Worm (Caenorhabditis elegans) whole organism, L3 larva: ENCODE measurements around the gene C12D8.20.
A peak's percentile ranks its signal among the peaks of the same experiment; 100 is the strongest.

ENCODE experiments used
- R02D3.7 ChIP-seq: fragments of 150-350 bp; optimal IDR thresholded peaks from 2 replicates; lab custom pipeline; 2014; ENCODE audit warnings: missing biosample characterization, missing genetic modification characterization
- ZK546.5 ChIP-seq: sonication (generic microtip); optimal IDR thresholded peaks from 2 replicates; lab custom pipeline; 2017; ENCODE audit warnings: missing biosample characterization, missing genetic modification characterization
- aly-2 ChIP-seq: fragments of 150-350 bp; optimal IDR thresholded peaks from 2 replicates; lab custom pipeline; 2014; ENCODE audit warnings: missing biosample characterization, missing genetic modification characterization
- ama-1 ChIP-seq: fragments of 150-350 bp; optimal IDR thresholded peaks from 2 replicates; lab custom pipeline; 2018
- ceh-16 ChIP-seq: sonication (generic microtip); optimal IDR thresholded peaks from 2 replicates; lab custom pipeline; 2017; ENCODE audit warnings: missing biosample characterization, missing genetic modification characterization
- ceh-28 ChIP-seq: fragments of 150-350 bp; optimal IDR thresholded peaks from 2 replicates; lab custom pipeline; 2014; ENCODE audit warnings: missing biosample characterization, missing genetic modification reagents, missing genetic modification characterization
- egl-5 ChIP-seq: fragments of 150-350 bp; optimal IDR thresholded peaks from 2 replicates; lab custom pipeline; 2017; ENCODE audit warnings: missing biosample characterization, missing genetic modification reagents, missing genetic modification characterization, inconsistent platforms
- elt-1 ChIP-seq: fragments of 150-350 bp; optimal IDR thresholded peaks from 2 replicates; lab custom pipeline; 2014; ENCODE audit warnings: missing biosample characterization, missing genetic modification characterization
- elt-2 ChIP-seq: sonication (generic microtip); optimal IDR thresholded peaks from 2 replicates; lab custom pipeline; 2016; ENCODE audit warnings: missing genetic modification reagents, mild to moderate bottlenecking, missing genetic modification characterization, missing compliant biosample characterization
- eor-1 ChIP-seq, 2 experiments: fragments of 150-350 bp; optimal IDR thresholded peaks; 2 replicates each; lab custom pipeline; 2014 to 2018; ENCODE audit warnings: missing biosample characterization in 2 of 2, missing genetic modification characterization in 2 of 2
- fkh-10 ChIP-seq: sonication (generic microtip); optimal IDR thresholded peaks from 2 replicates; lab custom pipeline; 2017; ENCODE audit warnings: missing biosample characterization, missing genetic modification reagents, missing genetic modification characterization
- fos-1 ChIP-seq: fragments of 150-350 bp; optimal IDR thresholded peaks from 2 replicates; lab custom pipeline; 2014; ENCODE audit warnings: missing biosample characterization, missing genetic modification characterization
- jun-1 ChIP-seq: fragments of 150-350 bp; optimal IDR thresholded peaks from 2 replicates; lab custom pipeline; 2014; ENCODE audit warnings: missing biosample characterization, missing genetic modification reagents, missing genetic modification characterization
- lin-15B ChIP-seq: fragments of 150-350 bp; optimal IDR thresholded peaks from 2 replicates; lab custom pipeline; 2014; ENCODE audit warnings: missing biosample characterization, missing genetic modification characterization
- mml-1 ChIP-seq: fragments of 150-350 bp; sonication (generic microtip); optimal IDR thresholded peaks from 3 replicates; lab custom pipeline; 2014; ENCODE audit warnings: missing biosample characterization, missing genetic modification characterization
- nhr-237 ChIP-seq: fragments of 150-350 bp; optimal IDR thresholded peaks from 2 replicates; lab custom pipeline; 2014; ENCODE audit warnings: missing biosample characterization, missing genetic modification characterization
- nhr-67 ChIP-seq: fragments of 150-350 bp; optimal IDR thresholded peaks from 2 replicates; lab custom pipeline; 2014; ENCODE audit warnings: missing biosample characterization, missing genetic modification characterization
- nhr-76 ChIP-seq: fragments of 150-350 bp; sonication (generic microtip); optimal IDR thresholded peaks from 5 replicates; lab custom pipeline; 2014; ENCODE audit warnings: missing biosample characterization, missing genetic modification characterization
- pha-4 ChIP-seq: fragments of 150-350 bp; optimal IDR thresholded peaks from 2 replicates; lab custom pipeline; 2014; ENCODE audit warnings: missing biosample characterization, missing genetic modification reagents, missing genetic modification characterization
- skn-1 ChIP-seq: fragments of 150-350 bp; optimal IDR thresholded peaks from 2 replicates; lab custom pipeline; 2014; ENCODE audit warnings: missing biosample characterization, missing genetic modification characterization
- zag-1 ChIP-seq: fragments of 150-350 bp; optimal IDR thresholded peaks from 2 replicates; lab custom pipeline; 2014; ENCODE audit warnings: missing biosample characterization, missing genetic modification characterization
- ztf-11 ChIP-seq: fragments of 150-350 bp; optimal IDR thresholded peaks from 2 replicates; lab custom pipeline; 2014; ENCODE audit warnings: missing biosample characterization, missing genetic modification characterization

C12D8.20 gene

DNA sequence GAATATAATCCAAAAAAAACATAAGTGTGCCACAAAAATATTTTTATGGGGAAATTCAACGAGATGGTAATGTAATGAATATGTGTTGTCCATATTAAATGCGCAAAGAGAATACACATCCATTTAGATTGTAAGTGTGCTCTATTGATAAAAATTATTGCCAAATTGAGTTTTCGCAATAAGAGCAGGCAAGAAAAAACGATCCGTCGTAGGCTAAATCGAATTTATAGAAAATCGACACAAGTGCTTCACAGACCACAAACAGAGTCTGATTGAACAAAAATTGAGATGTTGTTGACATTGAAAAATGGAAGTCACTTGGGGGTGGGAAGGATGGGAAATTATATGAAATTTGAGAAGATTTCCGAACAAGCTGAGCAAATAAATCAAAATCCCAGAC is 42.9 kb downstream of the C12D8.20 start:
- peak; percentile 58 for TF ChIP-seq pha-4 (tag; lab: Kevin White, UChicago)
- TF ChIP-seq lin-15B (tag; lab: Kevin White, UChicago), result no peak
- no peak for TF ChIP-seq zag-1 (tag; lab: Kevin White, UChicago)

ce11 chrV:10266050-10266449 is 43.9 kb downstream of the C12D8.20 start:
- TF ChIP-seq ama-1 (lab: Kevin White, UChicago) (no peak), ztf-11 (tag; lab: Kevin White, UChicago) (no peak), nhr-237 (tag; lab: Kevin White, UChicago) (no peak), elt-1 (tag; lab: Kevin White, UChicago) (no peak), eor-1 (tag; optimal IDR thresholded peaks at IDR 0.05; lab: Kevin White, UChicago) (no peak)

DNA sequence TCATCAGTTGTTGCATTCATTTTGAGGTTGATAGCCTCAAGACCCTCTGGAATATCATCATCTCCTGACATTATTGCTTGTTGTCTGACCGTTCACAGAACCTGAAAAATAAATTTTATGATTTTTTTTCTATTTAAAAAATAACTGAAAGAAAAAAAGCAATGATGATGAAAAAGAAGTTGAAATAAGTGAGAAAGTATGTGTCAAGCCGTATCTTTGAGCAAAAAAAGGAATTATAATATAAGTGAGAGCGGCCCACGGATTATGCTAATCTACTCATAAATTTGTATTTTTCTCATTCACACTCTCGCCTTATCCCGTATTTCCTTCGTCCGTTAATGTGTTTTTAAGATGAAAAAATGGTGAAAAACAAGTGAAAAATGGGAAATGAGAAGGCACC is 48.1 kb downstream of the C12D8.20 start, which contains the start of gene ric-4:
Gene ric-4 (minus strand): TSS at position 101 of the 400 bp plus-strand sequence.
- no peak for TF ChIP-seq ama-1 (lab: Kevin White, UChicago)
- no peak for TF ChIP-seq ZK546.5
- TF ChIP-seq fkh-10 (GFP tag; lab: Kevin White, UChicago), result no peak
- TF ChIP-seq ceh-16 (tag; lab: Kevin White, UChicago), result no peak
- TF ChIP-seq mml-1 (tag; lab: Kevin White, UChicago), result no peak
- TF ChIP-seq R02D3.7 (tag; lab: Kevin White, UChicago), result no peak
- TF ChIP-seq aly-2, result no peak
- TF ChIP-seq elt-2, result no peak
- TF ChIP-seq jun-1 (tag; lab: Kevin White, UChicago), result no peak
- TF ChIP-seq zag-1 (tag; lab: Kevin White, UChicago), result no peak
- TF ChIP-seq fos-1, result no peak
- TF ChIP-seq egl-5, result no peak
- no peak for TF ChIP-seq nhr-76 (tag; lab: Kevin White, UChicago)
- TF ChIP-seq ceh-28 (tag; lab: Kevin White, UChicago), result no peak
- no peak for TF ChIP-seq nhr-67 (tag; lab: Kevin White, UChicago)
- TF ChIP-seq skn-1 (tag; lab: Kevin White, UChicago), result no peak
